Worm (Caenorhabditis elegans) whole organism, mixed stage, embryonic: ENCODE data around the gene R04A9.1.

Experiments used
- elt-1 ChIP-seq: sonication (generic microtip); optimal IDR thresholded peaks from 2 replicates; lab custom pipeline; 2017; ENCODE audit warnings: missing genetic modification characterization, mild to moderate bottlenecking, missing compliant biosample characterization, antibody characterized with exemption, moderate library complexity, borderline replicate concordance; ENCODE audit not compliant: insufficient read depth
- nhr-2 ChIP-seq: fragments of 150-350 bp; optimal IDR thresholded peaks from 2 replicates; lab custom pipeline; 2014; ENCODE audit warnings: missing biosample characterization, missing genetic modification characterization

DNA sequence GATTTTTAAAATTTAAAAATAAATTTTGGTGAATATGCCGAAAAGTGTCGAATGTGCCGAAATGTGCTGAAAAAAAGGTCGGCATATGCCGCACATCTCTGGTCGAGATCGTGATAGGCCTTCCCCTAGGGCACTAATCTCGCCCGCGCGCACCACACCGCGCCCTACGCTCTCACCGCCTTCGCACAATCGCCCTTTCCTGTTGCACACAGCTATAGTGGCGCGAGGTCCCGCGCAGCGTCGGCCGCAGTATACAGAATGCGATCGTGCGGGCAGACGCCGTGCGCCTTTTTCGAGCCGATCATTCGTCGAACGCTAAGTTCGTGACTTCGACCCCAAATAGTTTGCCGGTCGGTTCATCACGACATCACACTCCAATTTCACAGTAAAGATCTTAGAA, 5.2 kb upstream of the R04A9.1 start:
- TF ChIP-seq nhr-2 = no peak
- TF ChIP-seq elt-1 (tag; lab: Kevin White, UChicago) = no peak
